In the genomic region with DNA sequence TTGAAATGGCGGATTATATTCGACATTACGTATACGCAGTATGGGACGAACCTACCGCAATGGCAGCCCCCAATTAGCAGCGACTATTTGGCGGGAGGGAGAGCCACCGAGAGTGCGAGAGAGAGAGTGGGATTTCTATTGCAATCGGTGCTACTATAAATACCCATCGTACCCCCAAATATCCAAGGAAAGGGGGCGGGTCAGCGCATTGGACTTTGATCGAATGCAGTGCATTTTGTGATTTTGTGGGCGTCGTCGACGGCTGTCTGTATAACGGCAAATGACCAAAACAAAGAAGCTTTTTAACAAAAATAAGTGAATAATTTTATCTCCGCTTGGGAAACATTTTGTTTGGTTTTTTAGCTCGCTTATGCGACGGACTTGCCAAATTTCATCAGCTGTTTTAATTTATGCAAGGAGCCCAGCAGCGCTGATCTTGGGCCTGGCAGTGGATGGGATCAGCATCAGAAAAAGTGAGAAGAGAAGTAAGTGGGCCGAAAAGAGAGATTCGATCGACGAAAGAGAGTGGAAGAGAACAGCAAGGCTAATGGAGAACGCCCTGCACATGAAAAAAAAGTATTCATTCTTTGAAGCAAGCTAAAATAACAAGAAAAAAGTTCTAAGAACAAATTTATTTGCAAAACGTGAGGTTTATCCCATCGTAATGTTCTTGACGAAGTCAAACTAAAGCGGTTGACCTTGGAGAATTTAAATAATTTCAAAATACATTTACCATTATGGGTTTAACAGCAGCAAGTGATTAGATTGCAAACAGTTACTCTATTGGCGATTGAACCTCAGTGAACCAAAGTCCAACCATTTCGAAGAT, we compare ENCODE assay signal across 5 fruit fly cellular contexts.
A peak's percentile ranks its signal among the peaks of the same experiment; 100 is the strongest.
TF ChIP-seq lines count a peak whose summit lies in the region.

No protein-coding gene starts in this region.

- no peak for TF ChIP-seq CTCF in whole organism, embryonic (GFP tag; optimal IDR thresholded peaks at IDR 0.05; lab: Kevin White, UChicago)

TF ChIP-seq in whole organism, adult, 20 proteins besides CTCF, POLR2A, EP300 and RAD21:
- peak; percentile 91 for TF ChIP-seq kay (GFP tag; lab: Kevin White, UChicago; ENCODE audit: borderline replicate concordance)
- TF ChIP-seq toe (GFP tag; optimal IDR thresholded peaks at IDR 0.05; lab: Kevin White, UChicago), result peak; percentile 11
- TF ChIP-seq CG12768 (GFP tag; optimal IDR thresholded peaks at IDR 0.05; lab: Kevin White, UChicago), result peak; percentile 75
- no peak for TF ChIP-seq CG11617 (GFP tag; optimal IDR thresholded peaks at IDR 0.05; lab: Kevin White, UChicago)
- TF ChIP-seq CG7101 (tag; optimal IDR thresholded peaks at IDR 0.05; lab: Kevin White, UChicago), result no peak
- TF ChIP-seq Hr96 (GFP tag; optimal IDR thresholded peaks at IDR 0.05; lab: Kevin White, UChicago), result no peak
- TF ChIP-seq CG7045 (GFP tag; optimal IDR thresholded peaks at IDR 0.05; lab: Kevin White, UChicago), result peak; percentile 2

TF ChIP-seq in whole organism, embryonic, 481 proteins besides CTCF, POLR2A, EP300 and RAD21 (continues in another document):
- TF ChIP-seq oc (tag; optimal IDR thresholded peaks at IDR 0.05; lab: Kevin White, UChicago) (no peak), E2f1 (GFP tag; IDR thresholded peaks at IDR 0.05; lab: Robert Waterston, UW) (no peak), CG10543 (GFP tag; optimal IDR thresholded peaks at IDR 0.05; lab: Kevin White, UChicago) (no peak), fd64A (GFP tag; optimal IDR thresholded peaks at IDR 0.05; lab: Kevin White, UChicago) (no peak), Kr (GFP tag; optimal IDR thresholded peaks at IDR 0.05; lab: Kevin White, UChicago) (no peak), gfzf (GFP tag; optimal IDR thresholded peaks at IDR 0.05; lab: Kevin White, UChicago) (no peak), CG1602 (GFP tag; optimal IDR thresholded peaks at IDR 0.05; lab: Kevin White, UChicago) (peak; percentile 1), kni (GFP tag; optimal IDR thresholded peaks at IDR 0.05; lab: Kevin White, UChicago) (no peak), trh (GFP tag; optimal IDR thresholded peaks at IDR 0.05; lab: Kevin White, UChicago) (no peak), Ets97D (GFP tag; optimal IDR thresholded peaks at IDR 0.05; lab: Kevin White, UChicago) (no peak), CG6765 (GFP tag; optimal IDR thresholded peaks at IDR 0.05; lab: Kevin White, UChicago) (no peak), exex (tag; optimal IDR thresholded peaks at IDR 0.05; lab: Kevin White, UChicago) (no peak), Hand (GFP tag; optimal IDR thresholded peaks at IDR 0.05; lab: Kevin White, UChicago) (no peak), da (GFP tag; optimal IDR thresholded peaks at IDR 0.05; lab: Kevin White, UChicago) (no peak), gem (tag; optimal IDR thresholded peaks at IDR 0.05; lab: Kevin White, UChicago) (peak; percentile 66), ewg (GFP tag; optimal IDR thresholded peaks at IDR 0.05; lab: Kevin White, UChicago) (no peak), Camta (GFP tag; optimal IDR thresholded peaks at IDR 0.05; lab: Kevin White, UChicago) (peak; percentile 4), shn (GFP tag; optimal IDR thresholded peaks at IDR 0.05; lab: Kevin White, UChicago) (no peak), Lhr (GFP tag; optimal IDR thresholded peaks at IDR 0.05; lab: Kevin White, UChicago) (no peak), CG10959 (GFP tag; IDR thresholded peaks at IDR 0.05; lab: Robert Waterston, UW) (no peak)

TF ChIP-seq in whole organism, prepupa, 60 proteins besides CTCF, POLR2A, EP300 and RAD21 (continues in another document):
- TF ChIP-seq fkh (GFP tag; optimal IDR thresholded peaks at IDR 0.05; lab: Kevin White, UChicago), result no peak
- peak; percentile 25; the same call in 1 of the 2 replicates for TF ChIP-seq CG15336 (GFP tag; IDR thresholded peaks at IDR 0.05; lab: Robert Waterston, UW)
- TF ChIP-seq Hr38 (GFP tag; optimal IDR thresholded peaks at IDR 0.05; lab: Kevin White, UChicago), result no peak
- TF ChIP-seq CG4318 (GFP tag; optimal IDR thresholded peaks at IDR 0.05; lab: Kevin White, UChicago), result no peak
- no peak for TF ChIP-seq CG11294 (GFP tag; IDR thresholded peaks at IDR 0.05; lab: Robert Waterston, UW)
- TF ChIP-seq Hr4 (GFP tag; optimal IDR thresholded peaks at IDR 0.05; lab: Kevin White, UChicago), result peak; percentile 28
- TF ChIP-seq Hr39 (GFP tag; optimal IDR thresholded peaks at IDR 0.05; lab: Kevin White, UChicago), result peak; percentile 70
- no peak for TF ChIP-seq CG1621 (tag; optimal IDR thresholded peaks at IDR 0.05; lab: Kevin White, UChicago)
- peak; percentile 77 for TF ChIP-seq CG34406 (GFP tag; optimal IDR thresholded peaks at IDR 0.05; lab: Kevin White, UChicago)
- no peak for TF ChIP-seq fd85E (GFP tag; optimal IDR thresholded peaks at IDR 0.05; lab: Kevin White, UChicago)
- TF ChIP-seq acj6 (GFP tag; optimal IDR thresholded peaks at IDR 0.05; lab: Kevin White, UChicago), result peak; percentile 74
- peak; percentile 65 for TF ChIP-seq Ets21C (GFP tag; optimal IDR thresholded peaks at IDR 0.05; lab: Kevin White, UChicago)
- peak; percentile 45 for TF ChIP-seq Ets96B (tag; optimal IDR thresholded peaks at IDR 0.05; lab: Kevin White, UChicago)
- peak; percentile 55 for TF ChIP-seq net (GFP tag; optimal IDR thresholded peaks at IDR 0.05; lab: Kevin White, UChicago)
- TF ChIP-seq CG8119 (GFP tag; IDR thresholded peaks at IDR 0.05; lab: Robert Waterston, UW), result peak; percentile 42; the same call in 2 of the 3 replicates
- TF ChIP-seq CG10631 (GFP tag; optimal IDR thresholded peaks at IDR 0.05; lab: Kevin White, UChicago), result peak; percentile 56
- no peak for TF ChIP-seq Eip93F (GFP tag; optimal IDR thresholded peaks at IDR 0.05; lab: Kevin White, UChicago)
- peak in 1 of 2 experiments; percentile 53 for TF ChIP-seq ss (GFP tag; optimal IDR thresholded peaks at IDR 0.05; lab: Kevin White, UChicago)
- peak; percentile 13 for TF ChIP-seq fd59A (GFP tag; optimal IDR thresholded peaks at IDR 0.05; lab: Kevin White, UChicago)

TF ChIP-seq in whole organism, pupa, 21 proteins besides CTCF, POLR2A, EP300 and RAD21:
- peak; percentile 71 for TF ChIP-seq CG4496 (GFP tag; IDR thresholded peaks at IDR 0.05; lab: Robert Waterston, UW)
- peak; percentile 20 for TF ChIP-seq Pif1A (GFP tag; optimal IDR thresholded peaks at IDR 0.05; lab: Kevin White, UChicago)
- no peak for TF ChIP-seq CG13204 (GFP tag; optimal IDR thresholded peaks at IDR 0.05; lab: Kevin White, UChicago)
- peak; percentile 27 for TF ChIP-seq CG34367 (tag; optimal IDR thresholded peaks at IDR 0.05; lab: Kevin White, UChicago)
- no peak for TF ChIP-seq fd96Ca (GFP tag; IDR thresholded peaks at IDR 0.05; lab: Robert Waterston, UW)
- peak; percentile 61 for TF ChIP-seq CG8159 (tag; optimal IDR thresholded peaks at IDR 0.05; lab: Kevin White, UChicago)
- no peak for TF ChIP-seq D1 (tag; optimal IDR thresholded peaks at IDR 0.05; lab: Kevin White, UChicago)
- TF ChIP-seq CG8301 (tag; optimal IDR thresholded peaks at IDR 0.05; lab: Kevin White, UChicago), result peak; percentile 18
- TF ChIP-seq CG17806 (tag; optimal IDR thresholded peaks at IDR 0.05; lab: Kevin White, UChicago), result peak; percentile 53
- peak; percentile 31 for TF ChIP-seq Pif1B (GFP tag; optimal IDR thresholded peaks at IDR 0.05; lab: Kevin White, UChicago)
- no peak for TF ChIP-seq Snoo (tag; optimal IDR thresholded peaks at IDR 0.05; lab: Kevin White, UChicago)
- peak; percentile 41; the same call in 1 of the 2 replicates for TF ChIP-seq Ets98B (GFP tag; IDR thresholded peaks at IDR 0.05; lab: Robert Waterston, UW)
- no peak for TF ChIP-seq rn (GFP tag; IDR thresholded peaks at IDR 0.05; lab: Robert Waterston, UW)
- TF ChIP-seq gl (tag; optimal IDR thresholded peaks at IDR 0.05; lab: Kevin White, UChicago), result no peak
- peak; percentile 40 for TF ChIP-seq CG9948 (tag; optimal IDR thresholded peaks at IDR 0.05; lab: Kevin White, UChicago)
- no peak for TF ChIP-seq EcR (GFP tag; optimal IDR thresholded peaks at IDR 0.05; lab: Kevin White, UChicago)
- no peak for TF ChIP-seq CG10348 (GFP tag; IDR thresholded peaks at IDR 0.05; lab: Robert Waterston, UW)
- peak; percentile 70 for TF ChIP-seq CG32121 (GFP tag; IDR thresholded peaks at IDR 0.05; lab: Robert Waterston, UW)
- TF ChIP-seq CG14655 (GFP tag; optimal IDR thresholded peaks at IDR 0.05; lab: Kevin White, UChicago), result peak; percentile 25
- TF ChIP-seq CG12605 (GFP tag; IDR thresholded peaks at IDR 0.05; lab: Robert Waterston, UW), result peak; percentile 31; the same call in 1 of the 2 replicates
- TF ChIP-seq CG15710 (tag; optimal IDR thresholded peaks at IDR 0.05; lab: Kevin White, UChicago), result peak; percentile 55

TF ChIP-seq in whole organism, wandering third instar larva, 38 proteins besides CTCF, POLR2A, EP300 and RAD21 (continues in another document):
- TF ChIP-seq sv (GFP tag; optimal IDR thresholded peaks at IDR 0.05; lab: Kevin White, UChicago) (no peak), Mio (GFP tag; optimal IDR thresholded peaks at IDR 0.05; lab: Kevin White, UChicago) (no peak), woc (GFP tag; optimal IDR thresholded peaks at IDR 0.05; lab: Kevin White, UChicago) (peak; percentile 56), CG9705 (GFP tag; optimal IDR thresholded peaks at IDR 0.05; lab: Kevin White, UChicago) (no peak), HLH106 (tag; optimal IDR thresholded peaks at IDR 0.05; lab: Kevin White, UChicago) (peak; percentile 55), OdsH (GFP tag; optimal IDR thresholded peaks at IDR 0.05; lab: Kevin White, UChicago) (peak; percentile 64), br (GFP tag; optimal IDR thresholded peaks at IDR 0.05; lab: Kevin White, UChicago) (peak; percentile 57), rgr (GFP tag; optimal IDR thresholded peaks at IDR 0.05; lab: Kevin White, UChicago) (peak; percentile 56), Myc (optimal IDR thresholded peaks at IDR 0.05; lab: Kevin White, UChicago) (no peak), Rel (GFP tag; optimal IDR thresholded peaks at IDR 0.05; lab: Kevin White, UChicago) (no peak), Rel (tag; optimal IDR thresholded peaks at IDR 0.05; lab: Kevin White, UChicago) (no peak), h (GFP tag; optimal IDR thresholded peaks at IDR 0.05; lab: Kevin White, UChicago) (peak; percentile 66), foxo (GFP tag; optimal IDR thresholded peaks at IDR 0.05; lab: Kevin White, UChicago) (peak in 1 of 2 experiments; percentile 69), dmrt93B (GFP tag; optimal IDR thresholded peaks at IDR 0.05; lab: Kevin White, UChicago) (peak; percentile 16), CG32264 (GFP tag; optimal IDR thresholded peaks at IDR 0.05; lab: Kevin White, UChicago) (no peak), Hnf4 (GFP tag; optimal IDR thresholded peaks at IDR 0.05; lab: Kevin White, UChicago) (peak; percentile 44), N (GFP tag; optimal IDR thresholded peaks at IDR 0.05; lab: Kevin White, UChicago) (no peak), dsf (GFP tag; optimal IDR thresholded peaks at IDR 0.05; lab: Kevin White, UChicago; ENCODE audit: borderline replicate concordance) (no peak), ey (GFP tag; optimal IDR thresholded peaks at IDR 0.05; lab: Kevin White, UChicago) (peak; percentile 57), Dif (GFP tag; optimal IDR thresholded peaks at IDR 0.05; lab: Kevin White, UChicago; ENCODE audit: partially characterized antibody) (peak; percentile 21), CrebA (GFP tag; optimal IDR thresholded peaks at IDR 0.05; lab: Kevin White, UChicago; ENCODE audit: borderline replicate concordance) (no peak), lola (GFP tag; optimal IDR thresholded peaks at IDR 0.05; lab: Kevin White, UChicago) (no peak), sage (GFP tag; optimal IDR thresholded peaks at IDR 0.05; lab: Kevin White, UChicago) (no peak)
